Fruit fly (Drosophila melanogaster): ENCODE results near the gene dpr19.

The dpr19 gene

dm6 chr2L:10381890-10382450 lies 6.0 kb downstream of the dpr19 start, which contains the start of gene CG5096 (continued):
- TF ChIP-seq amos (GFP tag; IDR thresholded peaks at IDR 0.05; ENCODE audit: partially characterized antibody) (no peak), repo (GFP tag; optimal IDR thresholded peaks at IDR 0.05) (peak; percentile 39)

- TF ChIP-seq sna (GFP tag; IDR thresholded peaks at IDR 0.05; ENCODE audit: partially characterized antibody) (no peak), CG3838 (GFP tag; optimal IDR thresholded peaks at IDR 0.05) (peak; percentile 63), prd (optimal IDR thresholded peaks at IDR 0.05) (no peak), prd (GFP tag; IDR thresholded peaks at IDR 0.05) (peak; percentile 81), bab2 (GFP tag; optimal IDR thresholded peaks at IDR 0.05) (peak; percentile 59), kah (GFP tag; optimal IDR thresholded peaks at IDR 0.05) (no peak), crp (GFP tag; optimal IDR thresholded peaks at IDR 0.05) (peak in 1 of 2 experiments; percentile 35), HHEX (GFP tag; optimal IDR thresholded peaks at IDR 0.05) (peak; percentile 40), GATAe (GFP tag; conservative IDR thresholded peaks at IDR 0.05) (no peak), trem (tag; optimal IDR thresholded peaks at IDR 0.05) (peak; percentile 61), CG34224 (GFP tag; IDR thresholded peaks at IDR 0.05; ENCODE audit: partially characterized antibody) (no peak), esg (GFP tag; conservative IDR thresholded peaks at IDR 0.05) (peak; percentile 66), Lhr (GFP tag; optimal IDR thresholded peaks at IDR 0.05) (peak; percentile 45), ssp (GFP tag; IDR thresholded peaks at IDR 0.05) (peak; percentile 71), stwl (tag; optimal IDR thresholded peaks at IDR 0.05) (no peak), Dfd (GFP tag; optimal IDR thresholded peaks at IDR 0.05) (no peak), CG10654 (GFP tag; optimal IDR thresholded peaks at IDR 0.05) (peak; percentile 46), CG14667 (GFP tag; IDR thresholded peaks at IDR 0.05) (no peak; the same call in 1 of the 2 replicates), ken (GFP tag; IDR thresholded peaks at IDR 0.05) (peak; percentile 66; the same call in 2 of the 3 replicates), Lpt (GFP tag; optimal IDR thresholded peaks at IDR 0.05) (no peak), CG11398 (GFP tag; optimal IDR thresholded peaks at IDR 0.05) (no peak), hkb (optimal IDR thresholded peaks at IDR 0.05) (no peak), hkb (GFP tag; IDR thresholded peaks at IDR 0.05) (peak; percentile 82), CG6689 (GFP tag; IDR thresholded peaks at IDR 0.05) (peak; percentile 78; the same call in 1 of the 2 replicates), salm (tag; optimal IDR thresholded peaks at IDR 0.05) (peak; percentile 66), CG11696 (GFP tag; IDR thresholded peaks at IDR 0.05) (0 out of 2 replicates have a peak, but pooled peaks have one; percentile 51), onecut (GFP tag; IDR thresholded peaks at IDR 0.05) (0 out of 2 replicates have a peak, but pooled peaks have one; percentile 12), Side (GFP tag; optimal IDR thresholded peaks at IDR 0.05) (peak; percentile 18), CG10959 (GFP tag; IDR thresholded peaks at IDR 0.05) (no peak), Hmr (GFP tag; optimal IDR thresholded peaks at IDR 0.05) (peak; percentile 73), CG10267 (tag; optimal IDR thresholded peaks at IDR 0.05) (peak; percentile 74), Tbp (GFP tag; optimal IDR thresholded peaks at IDR 0.05) (no peak), CG8281 (tag; optimal IDR thresholded peaks at IDR 0.05) (no peak), Myb (GFP tag; optimal IDR thresholded peaks at IDR 0.05) (peak; percentile 40), grn (GFP tag; optimal IDR thresholded peaks at IDR 0.05) (no peak), ewg (GFP tag; optimal IDR thresholded peaks at IDR 0.05) (peak; percentile 52), fd3F (GFP tag; optimal IDR thresholded peaks at IDR 0.05) (peak; percentile 66), emc (GFP tag; optimal IDR thresholded peaks at IDR 0.05) (no peak), mld (GFP tag; IDR thresholded peaks at IDR 0.05; ENCODE audit: partially characterized antibody) (no peak), Gsc (GFP tag; IDR thresholded peaks at IDR 0.05) (no peak), CG12769 (tag; optimal IDR thresholded peaks at IDR 0.05) (no peak), chif (GFP tag; optimal IDR thresholded peaks at IDR 0.05) (peak; percentile 17 to 53), br (optimal IDR thresholded peaks at IDR 0.05) (no peak), CG8765 (GFP tag; IDR thresholded peaks at IDR 0.05) (peak; percentile 60; the same call in 1 of the 2 replicates), Vsx1 (GFP tag; optimal IDR thresholded peaks at IDR 0.05) (peak; percentile 47), CG4360 (GFP tag; IDR thresholded peaks at IDR 0.05) (no peak)
Observed at dm6 chr2L:10386208-10386805, 10.3 kb downstream of the dpr19 start, which contains the start of the genes Cdk1 and mRpS7. Gene Cdk1 (minus strand): TSS chr2L:10386262. Gene mRpS7 (plus strand): TSS chr2L:10386662.
